ENCODE assay signal across 1 worm cellular context in genomic region chrII:11015210-11015609, ce11.
TF ChIP-seq lines count a peak whose summit lies in the region.

No protein-coding gene starts in this region.

TF ChIP-seq in whole organism, L4 larva, 104 proteins besides CTCF, POLR2A, EP300 and RAD21 (continued from another document):
- TF ChIP-seq daf-16 (GFP tag; optimal IDR thresholded peaks at IDR 0.05; lab: Kevin White, UChicago) (no peak), daf-16 (tag; optimal IDR thresholded peaks at IDR 0.05; lab: Kevin White, UChicago) (no peak), Y105C5A.15 (GFP tag; IDR thresholded peaks at IDR 0.05; lab: Robert Waterston, UW) (no peak), zip-2 (tag; optimal IDR thresholded peaks at IDR 0.05; lab: Kevin White, UChicago) (no peak), F26F4.8 (GFP tag; conservative IDR thresholded peaks at IDR 0.05; lab: Robert Waterston, UW) (no peak), daf-19 (GFP tag; conservative IDR thresholded peaks at IDR 0.05; lab: Robert Waterston, UW) (no peak), aly-2 (tag; optimal IDR thresholded peaks at IDR 0.05; lab: Kevin White, UChicago) (no peak), dve-1 (tag; optimal IDR thresholded peaks at IDR 0.05; lab: Kevin White, UChicago; ENCODE audit: insufficient read depth) (no peak), nhr-102 (tag; optimal IDR thresholded peaks at IDR 0.05; lab: Kevin White, UChicago) (no peak), cey-2 (tag; optimal IDR thresholded peaks at IDR 0.05; lab: Kevin White, UChicago; ENCODE audit: borderline replicate concordance, insufficient read depth) (no peak)
